Fruit fly (Drosophila melanogaster) whole organism, wandering third instar larva: ENCODE results near the gene CG13284.

Experiments
- Abd-B ChIP-seq: fragments of >200 bp; optimal IDR thresholded peaks from 2 replicates; lab custom pipeline; 2017; ENCODE audit warnings: missing biosample characterization, missing genetic modification characterization
- CG32264 ChIP-seq: fragments of 200-800 bp; sonication (Bioruptor generic); optimal IDR thresholded peaks from 2 replicates; lab custom pipeline; 2016; ENCODE audit warnings: missing biosample characterization, missing genetic modification characterization
- CG9705 ChIP-seq: fragments of 200-800 bp; sonication (Bioruptor generic); optimal IDR thresholded peaks from 2 replicates; lab custom pipeline; 2018; ENCODE audit warnings: missing biosample characterization, mild to moderate bottlenecking, missing genetic modification characterization
- CrebA ChIP-seq: fragments of 200-800 bp; sonication (Bioruptor generic); optimal IDR thresholded peaks from 2 replicates; lab custom pipeline; 2016; ENCODE audit warnings: missing biosample characterization, mild to moderate bottlenecking, missing genetic modification characterization, borderline replicate concordance
- Dif ChIP-seq: fragments of 200-275, 200-300 bp; sonication (Bioruptor generic); optimal IDR thresholded peaks from 2 replicates; lab custom pipeline; 2018; ENCODE audit warnings: missing biosample characterization, missing genetic modification characterization; ENCODE audit not compliant: partially characterized antibody
- GATAd ChIP-seq: sonication (Bioruptor generic); optimal IDR thresholded peaks from 2 replicates; lab custom pipeline; 2016; ENCODE audit warnings: missing biosample characterization, missing genetic modification characterization
- HLH106 ChIP-seq: fragments of 200-800 bp; optimal IDR thresholded peaks from 3 replicates; lab custom pipeline; 2019; ENCODE audit warnings: missing biosample characterization, mild to moderate bottlenecking, missing genetic modification characterization, moderate library complexity
- Hnf4 ChIP-seq: fragments of 200-800 bp; sonication (Bioruptor generic); optimal IDR thresholded peaks from 2 replicates; lab custom pipeline; 2016; ENCODE audit warnings: missing biosample characterization, mild to moderate bottlenecking, missing genetic modification characterization
- Hr78 ChIP-seq: fragments of >200 bp; optimal IDR thresholded peaks from 2 replicates; lab custom pipeline; 2017; ENCODE audit warnings: missing biosample characterization, missing genetic modification characterization
- Hr83 ChIP-seq: fragments of 200-300 bp; sonication (Bioruptor generic); optimal IDR thresholded peaks from 2 replicates; lab custom pipeline; 2016; ENCODE audit warnings: missing biosample characterization, mild to moderate bottlenecking, missing genetic modification characterization, moderate library complexity; ENCODE audit not compliant: poor library complexity, severe bottlenecking
- Jra ChIP-seq: sonication (Bioruptor generic); optimal IDR thresholded peaks from 2 replicates; lab custom pipeline; 2016; ENCODE audit warnings: missing biosample characterization, missing genetic modification characterization
- Mio ChIP-seq: sonication (Bioruptor generic); optimal IDR thresholded peaks from 2 replicates; lab custom pipeline; 2016; ENCODE audit warnings: missing biosample characterization, missing genetic modification characterization
- Myc ChIP-seq: fragments of >200 bp; optimal IDR thresholded peaks from 2 replicates; lab custom pipeline; 2017
- N ChIP-seq: fragments of >200 bp; optimal IDR thresholded peaks from 2 replicates; lab custom pipeline; 2018; ENCODE audit warnings: missing biosample characterization, missing external identifiers, missing genetic modification characterization
- Rel ChIP-seq, 2 experiments: fragments of 200-800 bp; sonication (Bioruptor generic) in 1 of 2; optimal IDR thresholded peaks; 2 replicates in 1 of 2; 3 replicates in 1 of 2; lab custom pipeline; 2016 to 2019; ENCODE audit warnings: mild to moderate bottlenecking in 2 of 2, missing biosample characterization in 2 of 2, missing genetic modification characterization in 2 of 2, moderate library complexity in 1 of 2
- Sp1 ChIP-seq: fragments of 200-800 bp; sonication (Bioruptor generic); optimal IDR thresholded peaks from 3 replicates; lab custom pipeline; 2019; ENCODE audit warnings: missing biosample characterization, mild to moderate bottlenecking, missing genetic modification characterization, moderate library complexity
- Vsx2 ChIP-seq: fragments of 200-300, 225-300 bp; sonication (Bioruptor generic); optimal IDR thresholded peaks from 2 replicates; lab custom pipeline; 2018; ENCODE audit warnings: missing biosample characterization, missing genetic modification characterization; ENCODE audit not compliant: partially characterized antibody
- br ChIP-seq: fragments of 200-800 bp; sonication (Bioruptor generic); optimal IDR thresholded peaks from 2 replicates; lab custom pipeline; 2016; ENCODE audit warnings: missing biosample characterization, missing genetic modification characterization
- brk ChIP-seq: fragments of 200-800 bp; sonication (Bioruptor generic); optimal IDR thresholded peaks from 2 replicates; lab custom pipeline; 2016; ENCODE audit warnings: missing biosample characterization, mild to moderate bottlenecking, missing genetic modification characterization
- dl ChIP-seq, 2 experiments: fragments of 175-275, 200-275 bp in 1 of 2; fragments of 200-275 bp in 1 of 2; sonication (Bioruptor generic); optimal IDR thresholded peaks; lab custom pipeline; 2018; ENCODE audit warnings: mild to moderate bottlenecking in 2 of 2, missing biosample characterization in 2 of 2, missing genetic modification characterization in 2 of 2, moderate library complexity in 2 of 2; ENCODE audit not compliant: partially characterized antibody in 2 of 2, insufficient read depth in 1 of 2
- dmrt93B ChIP-seq: fragments of 200-800 bp; sonication (Bioruptor generic); optimal IDR thresholded peaks from 2 replicates; lab custom pipeline; 2018; ENCODE audit warnings: missing biosample characterization, mild to moderate bottlenecking, missing genetic modification characterization
- foxo ChIP-seq, 2 experiments: fragments of 200-800 bp; sonication (Bioruptor generic); optimal IDR thresholded peaks; 2 replicates in 1 of 2; 3 replicates in 1 of 2; lab custom pipeline; 2016 to 2017; ENCODE audit warnings: missing biosample characterization in 2 of 2, missing genetic modification characterization in 2 of 2
- fru ChIP-seq: fragments of 200-800 bp; sonication (Bioruptor generic); optimal IDR thresholded peaks from 3 replicates; lab custom pipeline; 2016; ENCODE audit warnings: missing biosample characterization, mild to moderate bottlenecking, missing genetic modification characterization
- h ChIP-seq: fragments of 200-800 bp; sonication (Bioruptor generic); optimal IDR thresholded peaks from 3 replicates; lab custom pipeline; 2016; ENCODE audit warnings: missing biosample characterization, mild to moderate bottlenecking, missing genetic modification characterization
- jim ChIP-seq: fragments of 175-275, 200-325 bp; sonication (Bioruptor generic); optimal IDR thresholded peaks from 2 replicates; lab custom pipeline; 2016; ENCODE audit warnings: missing biosample characterization, mild to moderate bottlenecking, missing genetic modification characterization
- pan ChIP-seq: fragments of >200 bp; optimal IDR thresholded peaks from 2 replicates; lab custom pipeline; 2017
- psq ChIP-seq: fragments of 200-800 bp; sonication (Bioruptor generic); optimal IDR thresholded peaks from 3 replicates; lab custom pipeline; 2017; ENCODE audit warnings: missing biosample characterization, mild to moderate bottlenecking, missing genetic modification characterization, moderate library complexity
- rgr ChIP-seq: fragments of 200-800 bp; sonication (Bioruptor generic); optimal IDR thresholded peaks from 3 replicates; lab custom pipeline; 2016; ENCODE audit warnings: missing biosample characterization, mild to moderate bottlenecking, missing genetic modification characterization
- sage ChIP-seq: fragments of 200-800 bp; sonication (Bioruptor generic); optimal IDR thresholded peaks from 2 replicates; lab custom pipeline; 2016; ENCODE audit warnings: missing biosample characterization, mild to moderate bottlenecking, missing genetic modification characterization
- tai ChIP-seq: sonication (Bioruptor generic); optimal IDR thresholded peaks from 2 replicates; lab custom pipeline; 2016; ENCODE audit warnings: missing biosample characterization, missing genetic modification characterization
- usp ChIP-seq: fragments of >200 bp; optimal IDR thresholded peaks from 2 replicates; lab custom pipeline; 2017; ENCODE audit warnings: missing biosample characterization, missing genetic modification characterization
- woc ChIP-seq: sonication (Bioruptor generic); optimal IDR thresholded peaks from 2 replicates; lab custom pipeline; 2016; ENCODE audit warnings: missing biosample characterization, mild to moderate bottlenecking, missing genetic modification characterization

CG13284 gene

DNA sequence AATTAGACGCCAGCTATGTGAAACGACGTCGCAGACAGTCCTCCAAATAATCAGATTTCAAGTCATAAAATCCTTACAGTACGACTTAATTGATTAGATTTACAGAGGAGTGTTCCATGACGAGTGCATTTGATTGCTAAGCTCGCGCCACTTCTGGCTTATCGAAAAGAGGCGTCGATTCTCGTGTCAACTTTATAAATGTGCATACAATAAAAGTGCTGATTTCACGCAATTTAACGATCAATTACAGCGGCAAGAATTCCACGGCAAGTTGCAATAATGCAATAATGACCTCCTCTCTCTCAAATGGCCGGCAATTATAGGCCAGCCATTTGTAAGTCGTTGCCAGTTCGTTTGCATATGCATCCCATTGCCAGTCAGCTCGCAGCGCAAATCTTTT lies 33.9 kb upstream of the CG13284 start:
- TF ChIP-seq jim (GFP tag; lab: Kevin White, UChicago) (no peak), psq (GFP tag; lab: Kevin White, UChicago) (no peak), dmrt93B (no peak), CG9705 (no peak), Myc (lab: Kevin White, UChicago) (no peak), tai (GFP tag; lab: Kevin White, UChicago) (no peak)

dm6 chr2L:16880930-16881329 lies 32.4 kb upstream of the CG13284 start:
- TF ChIP-seq dmrt93B, result no peak
- TF ChIP-seq foxo (GFP tag; optimal IDR thresholded peaks at IDR 0.05; lab: Kevin White, UChicago), result peak in 1 of 2 experiments; percentile 8
- TF ChIP-seq brk (GFP tag; lab: Kevin White, UChicago), result no peak
- no peak for TF ChIP-seq pan (lab: Kevin White, UChicago)
- no peak for TF ChIP-seq Hr78 (GFP tag; lab: Kevin White, UChicago)
- no peak for TF ChIP-seq Hnf4
- no peak for TF ChIP-seq CG32264 (GFP tag; lab: Kevin White, UChicago)
- TF ChIP-seq N (GFP tag; lab: Kevin White, UChicago), result no peak
- no peak for TF ChIP-seq CG9705
- TF ChIP-seq rgr, result peak; percentile 48
- peak; percentile 62 to 74 for TF ChIP-seq dl (GFP tag; optimal IDR thresholded peaks at IDR 0.05; lab: Kevin White, UChicago; ENCODE audit: insufficient read depth in 1 of 2, partially characterized antibody in 2 of 2)
- no peak for TF ChIP-seq HLH106 (tag; lab: Kevin White, UChicago)
- peak; percentile 14 for TF ChIP-seq Vsx2 (GFP tag; lab: Kevin White, UChicago)
- TF ChIP-seq psq (GFP tag; lab: Kevin White, UChicago), result no peak
- TF ChIP-seq CrebA (GFP tag; lab: Kevin White, UChicago), result no peak
- no peak for TF ChIP-seq Abd-B (GFP tag; lab: Kevin White, UChicago)
- TF ChIP-seq Jra (GFP tag; lab: Kevin White, UChicago), result no peak
- peak; percentile 29 for TF ChIP-seq woc (GFP tag; lab: Kevin White, UChicago)
- peak; percentile 52 for TF ChIP-seq Hr83 (GFP tag; lab: Kevin White, UChicago)
- TF ChIP-seq h, result peak; percentile 13
- no peak for TF ChIP-seq sage (GFP tag; lab: Kevin White, UChicago)
- peak; percentile 83 for TF ChIP-seq Dif
- no peak for TF ChIP-seq fru (GFP tag; lab: Kevin White, UChicago)
- no peak for TF ChIP-seq Rel (GFP tag; optimal IDR thresholded peaks at IDR 0.05; lab: Kevin White, UChicago)
- TF ChIP-seq Rel (tag; optimal IDR thresholded peaks at IDR 0.05; lab: Kevin White, UChicago), result peak; percentile 29
- TF ChIP-seq Sp1 (GFP tag; lab: Kevin White, UChicago), result no peak
- no peak for TF ChIP-seq GATAd (GFP tag; lab: Kevin White, UChicago)
- TF ChIP-seq br (GFP tag; lab: Kevin White, UChicago), result peak; percentile 4

- TF ChIP-seq jim (GFP tag; lab: Kevin White, UChicago), result no peak
- TF ChIP-seq dl (GFP tag; optimal IDR thresholded peaks at IDR 0.05; lab: Kevin White, UChicago; ENCODE audit: insufficient read depth in 1 of 2, partially characterized antibody in 2 of 2), result no peak
- no peak for TF ChIP-seq usp (GFP tag; lab: Kevin White, UChicago)
- no peak for TF ChIP-seq pan (lab: Kevin White, UChicago)
- TF ChIP-seq Jra (GFP tag; lab: Kevin White, UChicago), result no peak
- no peak for TF ChIP-seq brk (GFP tag; lab: Kevin White, UChicago)
- no peak for TF ChIP-seq Mio (GFP tag; lab: Kevin White, UChicago)
- no peak for TF ChIP-seq Rel (GFP tag; optimal IDR thresholded peaks at IDR 0.05; lab: Kevin White, UChicago)
- TF ChIP-seq Rel (tag; optimal IDR thresholded peaks at IDR 0.05; lab: Kevin White, UChicago), result no peak
- TF ChIP-seq Vsx2 (GFP tag; lab: Kevin White, UChicago), result no peak
- TF ChIP-seq Sp1 (GFP tag; lab: Kevin White, UChicago), result no peak
- TF ChIP-seq sage (GFP tag; lab: Kevin White, UChicago), result no peak
- no peak for TF ChIP-seq Myc (lab: Kevin White, UChicago)
- TF ChIP-seq HLH106 (tag; lab: Kevin White, UChicago), result no peak
- TF ChIP-seq rgr, result no peak
- TF ChIP-seq br (GFP tag; lab: Kevin White, UChicago), result no peak
- TF ChIP-seq CG32264 (GFP tag; lab: Kevin White, UChicago), result no peak
- TF ChIP-seq Hnf4, result no peak
- TF ChIP-seq Abd-B (GFP tag; lab: Kevin White, UChicago), result no peak
Measured at dm6 chr2L:16879288-16879687, 30.8 kb upstream of the CG13284 start, which contains the start of the genes CG32832, CG31743 and CG34313. Gene CG32832, minus strand, starts transcription at chr2L:16879290. Gene CG31743, plus strand, starts transcription at chr2L:16879517. Gene CG34313, plus strand, starts transcription at chr2L:16879517.
